Fruit fly (Drosophila melanogaster) whole organism, embryonic: ENCODE results near the gene CG42676.

ENCODE experiments used
- Ada2b ChIP-seq: fragments of 200-800 bp; sonication (Bioruptor generic); IDR thresholded peaks from 2 replicates; pipeline ENCODE4 v1.3.6; 2022; ENCODE audit warnings: missing biosample characterization, missing genetic modification characterization
- Bdp1 ChIP-seq: fragments of 200-800 bp; sonication (Bioruptor generic); optimal IDR thresholded peaks from 3 replicates; lab custom pipeline; 2016; ENCODE audit warnings: missing biosample characterization, missing genetic modification characterization
- CG10959 ChIP-seq: fragments of 200-800 bp; sonication (Bioruptor generic); IDR thresholded peaks from 2 replicates; pipeline ENCODE4 v1.3.6; 2022; ENCODE audit warnings: missing biosample characterization, missing genetic modification characterization
- CG11085 ChIP-seq: fragments of 200-800 bp; sonication (Bioruptor generic); IDR thresholded peaks from 2 replicates; pipeline ENCODE4 v1.3.6; 2022; ENCODE audit warnings: missing biosample characterization, missing genetic modification characterization
- CG12219 ChIP-seq: fragments of 200-800 bp; sonication (Bioruptor generic); optimal IDR thresholded peaks from 3 replicates; lab custom pipeline; 2018; ENCODE audit warnings: missing biosample characterization, mild to moderate bottlenecking, missing genetic modification characterization
- CG12236 ChIP-seq: fragments of 200-800 bp; sonication (Bioruptor generic); optimal IDR thresholded peaks from 2 replicates; lab custom pipeline; 2016; ENCODE audit warnings: missing biosample characterization, missing genetic modification characterization
- CG13123 ChIP-seq: fragments of 200-800 bp; sonication (Bioruptor generic); optimal IDR thresholded peaks from 2 replicates; lab custom pipeline; 2016; ENCODE audit warnings: missing biosample characterization, missing genetic modification characterization
- CG13287 ChIP-seq: fragments of 200-800 bp; sonication (Bioruptor generic); IDR thresholded peaks from 2 replicates; pipeline ENCODE4 v1.3.6; 2022; ENCODE audit warnings: missing biosample characterization, missing genetic modification characterization; ENCODE audit not compliant: partially characterized antibody
- CG13775 ChIP-seq: fragments of 200-800 bp; sonication (Bioruptor generic); optimal IDR thresholded peaks from 3 replicates; lab custom pipeline; 2017; ENCODE audit warnings: missing biosample characterization, mild to moderate bottlenecking, missing genetic modification characterization
- CG16815 ChIP-seq: fragments of 200-800 bp; sonication (Bioruptor generic); optimal IDR thresholded peaks from 3 replicates; lab custom pipeline; 2017; ENCODE audit warnings: missing biosample characterization, mild to moderate bottlenecking, missing genetic modification characterization
- CG18011 ChIP-seq: fragments of 200-800 bp; sonication (Bioruptor generic); optimal IDR thresholded peaks from 2 replicates; lab custom pipeline; 2017; ENCODE audit warnings: missing biosample characterization, missing genetic modification characterization, mild to moderate bottlenecking, moderate library complexity, missing genotype
- CG18476 ChIP-seq: fragments of 200-800 bp; sonication (Bioruptor generic); optimal IDR thresholded peaks from 2 replicates; lab custom pipeline; 2016; ENCODE audit warnings: missing biosample characterization, mild to moderate bottlenecking, missing genetic modification characterization
- CG30431 ChIP-seq: fragments of 200-800 bp; sonication (Bioruptor generic); optimal IDR thresholded peaks from 2 replicates; lab custom pipeline; 2017; ENCODE audit warnings: missing biosample characterization, missing genetic modification characterization
- CG32767 ChIP-seq: fragments of 200-800 bp; sonication (Bioruptor generic); IDR thresholded peaks from 2 replicates; pipeline ENCODE4 v1.3.6; 2022; ENCODE audit warnings: missing biosample characterization, missing genetic modification characterization
- CG3847 ChIP-seq: fragments of 200-800 bp; sonication (Bioruptor generic); IDR thresholded peaks from 2 replicates; pipeline ENCODE4 v1.3.6; 2022; ENCODE audit warnings: missing biosample characterization, missing genetic modification characterization
- CG6254 ChIP-seq: fragments of 200-800 bp; sonication (Bioruptor generic); optimal IDR thresholded peaks from 3 replicates; lab custom pipeline; 2017; ENCODE audit warnings: mild to moderate bottlenecking, missing biosample characterization, missing genetic modification reagents, missing genetic modification characterization
- CG7786 ChIP-seq: fragments of 200-800 bp; sonication (Bioruptor generic); optimal IDR thresholded peaks from 2 replicates; lab custom pipeline; 2016; ENCODE audit warnings: missing biosample characterization, missing genetic modification characterization
- CG7928 ChIP-seq: fragments of 200-800 bp; sonication (Bioruptor generic); optimal IDR thresholded peaks from 2 replicates; lab custom pipeline; 2017; ENCODE audit warnings: missing biosample characterization, mild to moderate bottlenecking, missing genetic modification characterization
- CG9215 ChIP-seq: fragments of 200-800 bp; sonication (Bioruptor generic); IDR thresholded peaks from 2 replicates; pipeline ENCODE4 v1.3.6; 2022; ENCODE audit warnings: missing biosample characterization, missing genetic modification characterization
- CkIIα-i1 ChIP-seq: fragments of 200-800 bp; sonication (Bioruptor generic); IDR thresholded peaks from 2 replicates; pipeline ENCODE4 v1.3.6; 2022; ENCODE audit warnings: missing biosample characterization, missing genetic modification characterization
- Deaf1 ChIP-seq: fragments of 200-800 bp; optimal IDR thresholded peaks from 3 replicates; lab custom pipeline; 2019; ENCODE audit warnings: missing biosample characterization, mild to moderate bottlenecking, missing genetic modification characterization, moderate library complexity
- Dip2 ChIP-seq: fragments of 200-800 bp; sonication (Bioruptor generic); IDR thresholded peaks from 2 replicates; pipeline ENCODE4 v1.3.6; 2022; ENCODE audit warnings: missing biosample characterization, missing genetic modification characterization
- E2f1 ChIP-seq: fragments of 200-800 bp; sonication (Bioruptor generic); IDR thresholded peaks from 2 replicates; pipeline ENCODE4 v1.3.6; 2022; ENCODE audit warnings: missing biosample characterization, missing genetic modification characterization
- E2f2 ChIP-seq: fragments of 200-800 bp; sonication (Bioruptor generic); IDR thresholded peaks from 2 replicates; pipeline ENCODE4 v1.3.6; 2022; ENCODE audit warnings: missing biosample characterization, missing genetic modification characterization
- NfI ChIP-seq: fragments of 200-800 bp; sonication (Bioruptor generic); optimal IDR thresholded peaks from 3 replicates; lab custom pipeline; 2018; ENCODE audit warnings: missing biosample characterization, mild to moderate bottlenecking, missing genetic modification characterization, moderate library complexity
- Poxn ChIP-seq: fragments of 200-800 bp; sonication (Bioruptor generic); IDR thresholded peaks from 2 replicates; pipeline ENCODE4 v1.3.6; 2022; ENCODE audit warnings: missing biosample characterization, missing genetic modification characterization
- Sry-δ ChIP-seq: fragments of 200-800 bp; sonication (Bioruptor generic); optimal IDR thresholded peaks from 2 replicates; lab custom pipeline; 2016; ENCODE audit warnings: missing biosample characterization, missing genetic modification characterization
- Stat92E ChIP-seq, 3 experiments: fragments of >200 bp in 2 of 3; fragments of 200-800 bp in 1 of 3; sonication (Bioruptor generic) in 1 of 3; optimal IDR thresholded peaks; 2 replicates each; lab custom pipeline; 2017 to 2019; ENCODE audit warnings: missing biosample characterization in 3 of 3, missing genetic modification characterization in 3 of 3, mild to moderate bottlenecking in 1 of 3, moderate library complexity in 1 of 3
- YL-1 ChIP-seq: fragments of 200-800 bp; sonication (Bioruptor generic); optimal IDR thresholded peaks from 3 replicates; lab custom pipeline; 2017; ENCODE audit warnings: missing biosample characterization, mild to moderate bottlenecking, missing genetic modification characterization
- ap ChIP-seq: fragments of 200-800 bp; sonication (Bioruptor generic); IDR thresholded peaks from 2 replicates; pipeline ENCODE4 v1.3.6; 2022; ENCODE audit warnings: missing biosample characterization, missing genetic modification characterization
- ase ChIP-seq: fragments of 200-800 bp; sonication (Bioruptor generic); IDR thresholded peaks from 3 replicates; pipeline ENCODE4 v1.3.6; 2022; ENCODE audit warnings: missing biosample characterization, missing genetic modification characterization
- corto ChIP-seq: fragments of 200-800 bp; sonication (Bioruptor generic); optimal IDR thresholded peaks from 2 replicates; lab custom pipeline; 2016; ENCODE audit warnings: missing biosample characterization, mild to moderate bottlenecking, missing genetic modification characterization, moderate library complexity
- dmrt99B ChIP-seq: fragments of 200-800 bp; sonication (Bioruptor generic); optimal IDR thresholded peaks from 2 replicates; lab custom pipeline; 2018; ENCODE audit warnings: missing biosample characterization, mild to moderate bottlenecking, missing genetic modification characterization, moderate library complexity
- dysf ChIP-seq: fragments of 200-800 bp; sonication (Bioruptor generic); IDR thresholded peaks from 3 replicates; pipeline ENCODE4 v1.3.6; 2022; ENCODE audit warnings: missing biosample characterization, missing genetic modification characterization
- kni ChIP-seq: fragments of 200-800 bp; sonication (Bioruptor generic); optimal IDR thresholded peaks from 3 replicates; lab custom pipeline; 2017; ENCODE audit warnings: mild to moderate bottlenecking, missing biosample characterization, missing genetic modification reagents, missing genetic modification characterization
- lab ChIP-seq: fragments of 200-800 bp; sonication (Bioruptor generic); optimal IDR thresholded peaks from 3 replicates; lab custom pipeline; 2017; ENCODE audit warnings: missing biosample characterization, missing genetic modification characterization, mild to moderate bottlenecking, moderate library complexity, missing genetic modification reagents
- luna ChIP-seq: fragments of 200-800 bp; sonication (Bioruptor generic); optimal IDR thresholded peaks from 2 replicates; lab custom pipeline; 2016; ENCODE audit warnings: missing biosample characterization, missing genetic modification characterization
- maf-S ChIP-seq: fragments of 200-800 bp; sonication (Bioruptor generic); optimal IDR thresholded peaks from 2 replicates; lab custom pipeline; 2016; ENCODE audit warnings: missing biosample characterization, missing genetic modification characterization
- nerfin-2 ChIP-seq: fragments of 200-800 bp; sonication (Bioruptor generic); IDR thresholded peaks from 2 replicates; pipeline ENCODE4 v1.3.6; 2022; ENCODE audit warnings: missing biosample characterization, missing genetic modification characterization; ENCODE audit not compliant: partially characterized antibody
- pnt ChIP-seq: fragments of 200-800 bp; sonication (Bioruptor generic); optimal IDR thresholded peaks from 3 replicates; lab custom pipeline; 2016; ENCODE audit warnings: missing biosample characterization, missing genetic modification characterization
- pum ChIP-seq: fragments of 200-800 bp; sonication (Bioruptor generic); optimal IDR thresholded peaks from 2 replicates; lab custom pipeline; 2016; ENCODE audit warnings: missing biosample characterization, missing genetic modification characterization
- repo ChIP-seq: fragments of 200-800 bp; sonication (Bioruptor generic); optimal IDR thresholded peaks from 2 replicates; lab custom pipeline; 2016; ENCODE audit warnings: missing biosample characterization, missing genetic modification characterization
- ro ChIP-seq: fragments of 200-800 bp; sonication (Bioruptor generic); IDR thresholded peaks from 2 replicates; pipeline ENCODE4 v1.3.6; 2022; ENCODE audit warnings: missing biosample characterization, missing genetic modification characterization
- scrt ChIP-seq: fragments of 200-800 bp; sonication (Bioruptor generic); optimal IDR thresholded peaks from 2 replicates; lab custom pipeline; 2018; ENCODE audit warnings: missing biosample characterization, mild to moderate bottlenecking, missing genetic modification characterization, moderate library complexity
- sim ChIP-seq: fragments of 200-800 bp; sonication (Bioruptor generic); IDR thresholded peaks from 2 replicates; pipeline ENCODE4 v1.3.6; 2022; ENCODE audit warnings: missing biosample characterization, missing genetic modification characterization
- slou ChIP-seq: fragments of 200-800 bp; sonication (Bioruptor generic); optimal IDR thresholded peaks from 3 replicates; lab custom pipeline; 2016; ENCODE audit warnings: missing biosample characterization, missing genetic modification characterization
- sna ChIP-seq: fragments of 200-800 bp; sonication (Bioruptor generic); IDR thresholded peaks from 2 replicates; pipeline ENCODE4 v1.3.6; 2022; ENCODE audit warnings: missing biosample characterization, missing genetic modification characterization; ENCODE audit not compliant: partially characterized antibody
- sqz ChIP-seq: fragments of 200-800 bp; sonication (Bioruptor generic); optimal IDR thresholded peaks from 3 replicates; lab custom pipeline; 2018; ENCODE audit warnings: missing biosample characterization, mild to moderate bottlenecking, missing genetic modification characterization
- stwl ChIP-seq: fragments of 200-800 bp; sonication (Bioruptor generic); optimal IDR thresholded peaks from 3 replicates; lab custom pipeline; 2018; ENCODE audit warnings: missing biosample characterization, mild to moderate bottlenecking, missing genetic modification characterization, moderate library complexity
- usp ChIP-seq: fragments of >200 bp; optimal IDR thresholded peaks from 2 replicates; lab custom pipeline; 2017; ENCODE audit warnings: missing biosample characterization, missing genetic modification characterization
- wor ChIP-seq: fragments of 200-800 bp; sonication (Bioruptor generic); IDR thresholded peaks from 2 replicates; pipeline ENCODE4 v1.3.6; 2022; ENCODE audit warnings: missing biosample characterization, missing genetic modification characterization

CG42676 gene

dm6 chr3L:1808631-1809030 is 5.7 kb downstream of the CG42676 start (continued):
- TF ChIP-seq stwl = peak; percentile 5
- no peak for TF ChIP-seq scrt (GFP tag; lab: Kevin White, UChicago)
- TF ChIP-seq E2f1 (GFP tag; lab: Robert Waterston, UW) = peak; percentile 91
- peak; percentile 55 for TF ChIP-seq CG18011
- peak; percentile 86 for TF ChIP-seq CG3847 (GFP tag; lab: Robert Waterston, UW)
- TF ChIP-seq CG32767 (GFP tag; lab: Robert Waterston, UW) = peak; percentile 82
- TF ChIP-seq slou = peak; percentile 70
- peak; percentile 10 for TF ChIP-seq YL-1 (GFP tag; lab: Kevin White, UChicago)
- TF ChIP-seq Dip2 (GFP tag; lab: Robert Waterston, UW) = 0 out of 2 replicates have a peak, but pooled peaks have one; percentile 38
- peak; percentile 83 for TF ChIP-seq ap
- TF ChIP-seq CG9215 (GFP tag; lab: Robert Waterston, UW) = peak; percentile 82
- peak; percentile 53 for TF ChIP-seq Poxn (GFP tag; lab: Robert Waterston, UW)
- TF ChIP-seq nerfin-2 (GFP tag; lab: Robert Waterston, UW) = no peak
- peak; percentile 92 for TF ChIP-seq dmrt99B (tag; lab: Kevin White, UChicago)
- peak; percentile 75 for TF ChIP-seq CkIIα-i1 (GFP tag; lab: Robert Waterston, UW)
- peak; percentile 88 for TF ChIP-seq repo (GFP tag; lab: Kevin White, UChicago)
- TF ChIP-seq Stat92E (GFP tag; optimal IDR thresholded peaks at IDR 0.05; lab: Kevin White, UChicago) = no peak
- TF ChIP-seq wor = peak; percentile 70; the same call in 1 of the 2 replicates
- TF ChIP-seq pum (GFP tag; lab: Kevin White, UChicago) = peak; percentile 86
- TF ChIP-seq sqz (GFP tag; lab: Kevin White, UChicago) = no peak
- peak; percentile 94 for TF ChIP-seq Ada2b (GFP tag; lab: Robert Waterston, UW)
- TF ChIP-seq CG10959 (GFP tag; lab: Robert Waterston, UW) = peak; percentile 84
- peak; percentile 57 for TF ChIP-seq Sry-δ (GFP tag; lab: Kevin White, UChicago)
- no peak for TF ChIP-seq kni
- TF ChIP-seq CG12219 (GFP tag; lab: Kevin White, UChicago) = peak; percentile 91
- TF ChIP-seq CG18476 = peak; percentile 74
- peak; percentile 54 for TF ChIP-seq CG6254 (GFP tag; lab: Kevin White, UChicago)
- peak; percentile 74 for TF ChIP-seq CG13775 (GFP tag; lab: Kevin White, UChicago)
- no peak for TF ChIP-seq corto (GFP tag; lab: Kevin White, UChicago)
- TF ChIP-seq sim = peak; percentile 79
- TF ChIP-seq maf-S = peak; percentile 88
- peak; percentile 57; the same call in 1 of the 2 replicates for TF ChIP-seq ro
- peak; percentile 49 for TF ChIP-seq CG7928 (GFP tag; lab: Kevin White, UChicago)
- TF ChIP-seq usp = no peak
- peak; percentile 41 for TF ChIP-seq luna (GFP tag; lab: Kevin White, UChicago)
- TF ChIP-seq CG13287 = no peak
- peak; percentile 70 for TF ChIP-seq CG16815 (GFP tag; lab: Kevin White, UChicago)
- TF ChIP-seq NfI (GFP tag; lab: Kevin White, UChicago) = peak; percentile 84
- peak; percentile 73 for TF ChIP-seq Bdp1 (GFP tag; lab: Kevin White, UChicago)
- TF ChIP-seq CG7786 = peak; percentile 85
- TF ChIP-seq lab (GFP tag; lab: Kevin White, UChicago) = peak; percentile 94
- TF ChIP-seq pnt (GFP tag; lab: Kevin White, UChicago) = peak; percentile 86
- TF ChIP-seq CG12236 (GFP tag; lab: Kevin White, UChicago) = peak; percentile 73
- peak; percentile 86 for TF ChIP-seq CG11085
- peak; percentile 86; the same call in 2 of the 3 replicates for TF ChIP-seq ase (GFP tag; lab: Robert Waterston, UW)
- no peak for TF ChIP-seq sna (GFP tag; lab: Robert Waterston, UW)
- peak; percentile 65 for TF ChIP-seq Deaf1 (tag; lab: Kevin White, UChicago)
- TF ChIP-seq dysf (GFP tag; lab: Robert Waterston, UW) = peak; percentile 97
- TF ChIP-seq E2f2 (GFP tag; lab: Robert Waterston, UW) = peak; percentile 66
- peak; percentile 81 for TF ChIP-seq CG13123 (GFP tag; lab: Kevin White, UChicago)
- TF ChIP-seq CG30431 = peak; percentile 79
